Fruit fly (Drosophila melanogaster) whole organism, adult: ENCODE results near the gene CG32832.

Source experiments
- CG14711 ChIP-seq: fragments of 200-800 bp; sonication (Bioruptor generic); optimal IDR thresholded peaks from 2 replicates; lab custom pipeline; 2018; ENCODE audit warnings: missing biosample characterization, mild to moderate bottlenecking, missing genetic modification characterization, moderate library complexity
- CG1620 ChIP-seq: fragments of 200-800 bp; sonication (Bioruptor generic); optimal IDR thresholded peaks from 2 replicates; lab custom pipeline; 2016; ENCODE audit warnings: missing biosample characterization, missing genetic modification characterization
- CG33017 ChIP-seq: fragments of 200-800 bp; sonication (Bioruptor generic); optimal IDR thresholded peaks from 2 replicates; lab custom pipeline; 2018; ENCODE audit warnings: missing biosample characterization, mild to moderate bottlenecking, missing genetic modification characterization, moderate library complexity
- bab1 ChIP-seq: fragments of 200-800 bp; sonication (Bioruptor generic); optimal IDR thresholded peaks from 3 replicates; lab custom pipeline; 2019; ENCODE audit warnings: missing biosample characterization, mild to moderate bottlenecking, missing genetic modification characterization, moderate library complexity
- cnc ChIP-seq, 2 experiments: fragments of >200 bp; optimal IDR thresholded peaks; 2 replicates each; lab custom pipeline; 2017
- pad ChIP-seq: fragments of 200-800 bp; sonication (Bioruptor generic); optimal IDR thresholded peaks from 3 replicates; lab custom pipeline; 2017; ENCODE audit warnings: missing biosample characterization, missing genetic modification characterization, mild to moderate bottlenecking, moderate library complexity, missing genetic modification reagents

DNA sequence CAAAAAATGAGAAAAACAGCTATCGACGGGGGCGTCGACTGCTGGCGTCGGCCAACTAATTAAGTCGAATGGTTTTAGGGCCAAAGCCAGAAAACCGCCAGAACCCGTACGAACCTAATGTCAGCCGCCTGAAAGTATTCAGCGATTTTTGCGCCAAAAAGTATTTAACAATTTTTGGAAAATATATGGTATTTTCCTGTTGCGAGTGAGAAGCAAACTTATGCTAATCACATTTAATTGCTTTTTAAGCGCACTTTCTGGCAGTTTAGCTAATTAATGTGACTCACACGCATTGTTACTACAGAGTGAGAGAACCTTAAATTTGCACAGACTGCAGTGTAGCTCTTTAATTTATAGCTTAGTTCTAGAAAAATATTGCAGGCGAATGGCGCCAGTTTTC, 16.6 kb downstream of the CG32832 start:
- TF ChIP-seq cnc (optimal IDR thresholded peaks at IDR 0.05; lab: Kevin White, UChicago) (no peak), CG1620 (no peak), CG14711 (tag; lab: Kevin White, UChicago) (no peak), pad (GFP tag; lab: Kevin White, UChicago) (no peak), bab1 (GFP tag; lab: Kevin White, UChicago) (no peak), CG33017 (tag; lab: Kevin White, UChicago) (no peak)
